Worm (Caenorhabditis elegans): ENCODE data around the gene dylt-2.

DNA sequence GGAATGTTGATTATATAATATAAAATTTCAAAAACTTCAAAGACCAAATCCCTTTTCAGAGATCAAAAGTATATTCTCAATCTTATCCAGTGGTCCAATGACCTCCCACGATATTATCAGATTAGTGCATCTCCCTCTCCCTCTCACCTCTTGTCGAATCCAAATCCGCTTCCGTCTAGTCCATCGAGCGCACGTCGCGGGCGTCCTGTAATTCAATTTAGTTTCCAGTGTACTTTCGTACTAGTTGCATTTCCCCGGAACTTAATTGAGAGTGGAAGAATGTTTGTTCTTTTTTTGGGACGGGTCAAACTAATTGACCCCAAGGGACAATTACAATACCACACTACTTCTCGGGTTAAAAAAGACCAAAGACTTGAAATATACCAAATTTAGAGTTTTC, 21.2 kb downstream of the dylt-2 start:
- TF ChIP-seq ztf-11 (tag; optimal IDR thresholded peaks at IDR 0.05), result no peak
- no peak for TF ChIP-seq zfp-2 (tag; optimal IDR thresholded peaks at IDR 0.05)
- TF ChIP-seq unc-62 (GFP tag; optimal IDR thresholded peaks at IDR 0.05 in 1 of 2), result no peak
- no peak for TF ChIP-seq unc-62 (tag; optimal IDR thresholded peaks at IDR 0.05)
- TF ChIP-seq pha-4 (GFP tag; IDR thresholded peaks at IDR 0.05), result no peak
- TF ChIP-seq pha-4 (tag; optimal IDR thresholded peaks at IDR 0.05), result no peak
- TF ChIP-seq ceh-28 (tag; optimal IDR thresholded peaks at IDR 0.05), result no peak
- no peak for TF ChIP-seq nhr-76 (tag; optimal IDR thresholded peaks at IDR 0.05)
- TF ChIP-seq lin-29 (GFP tag; IDR thresholded peaks at IDR 0.05), result no peak
- peak in 1 of 2 experiments; percentile 5 for TF ChIP-seq lsy-2 (tag; optimal IDR thresholded peaks at IDR 0.05)
- no peak for TF ChIP-seq aha-1 (tag)

All from whole organism, L4 larva.